Fruit fly (Drosophila melanogaster): ENCODE data around the gene CheA29a.

DNA sequence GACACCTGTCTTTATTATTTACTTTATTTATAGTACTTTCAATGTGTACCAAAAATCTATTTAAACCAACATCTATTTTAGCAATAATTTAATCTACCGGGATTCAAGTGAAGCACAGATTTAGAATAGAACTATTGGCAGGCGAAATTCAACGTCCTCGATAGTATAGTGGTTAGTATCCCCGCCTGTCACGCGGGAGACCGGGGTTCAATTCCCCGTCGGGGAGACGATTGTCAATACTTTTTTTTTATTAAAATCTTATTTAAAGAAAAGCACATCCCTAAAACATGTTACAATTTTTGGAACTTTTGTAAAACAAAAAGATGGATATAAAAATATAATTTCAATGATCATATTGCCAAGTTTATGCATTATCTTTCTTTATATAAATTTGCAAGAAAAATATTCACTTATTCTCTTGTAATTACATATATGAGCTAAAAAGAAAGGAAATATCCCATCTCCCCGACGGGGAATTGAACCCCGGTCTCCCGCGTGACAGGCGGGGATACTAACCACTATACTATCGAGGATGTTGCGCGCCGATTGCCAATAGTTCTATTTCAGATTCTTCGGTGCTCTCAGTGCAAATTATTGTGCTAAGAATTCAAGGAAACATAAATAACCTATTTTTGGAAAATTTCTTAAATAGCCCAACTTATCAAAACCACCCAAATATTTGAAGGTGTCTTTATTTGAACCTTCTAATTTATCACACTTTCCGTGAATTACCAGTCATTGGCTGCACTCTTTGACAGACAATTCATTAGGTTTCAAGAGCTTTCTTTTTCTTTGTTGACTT lies 4.7 kb downstream of the CheA29a start, which contains the start of gene CG43796:
- TF ChIP-seq Myc (optimal IDR thresholded peaks at IDR 0.05) (no peak), psq (optimal IDR thresholded peaks at IDR 0.05) (no peak), insv (optimal IDR thresholded peaks at IDR 0.05) (no peak), h (optimal IDR thresholded peaks at IDR 0.05) (no peak)
